Fruit fly (Drosophila melanogaster): ENCODE data around the gene CG5421.

CG5421 gene

DNA sequence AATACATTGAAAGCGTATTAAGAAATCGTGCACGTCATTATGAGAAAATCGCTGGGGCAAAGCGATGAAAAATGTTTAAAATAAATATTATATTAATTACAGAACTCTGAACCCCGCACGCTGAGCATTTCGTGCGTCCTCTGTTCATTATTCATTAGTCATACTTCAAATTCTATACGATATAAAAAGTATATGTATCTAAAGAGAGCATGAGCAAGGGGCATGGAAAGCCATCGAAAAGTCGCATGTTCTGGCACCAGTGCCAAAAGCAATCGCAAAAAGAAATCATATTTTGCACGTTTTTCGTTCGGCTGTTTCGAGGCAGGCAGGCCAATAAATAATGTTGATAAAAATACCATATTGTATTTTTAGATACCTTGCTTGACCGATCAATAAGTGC lies 11.3 kb upstream of the CG5421 start:
- TF ChIP-seq sage (GFP tag; optimal IDR thresholded peaks at IDR 0.05) (peak; percentile 32), fru (GFP tag; optimal IDR thresholded peaks at IDR 0.05) (no peak)

DNA sequence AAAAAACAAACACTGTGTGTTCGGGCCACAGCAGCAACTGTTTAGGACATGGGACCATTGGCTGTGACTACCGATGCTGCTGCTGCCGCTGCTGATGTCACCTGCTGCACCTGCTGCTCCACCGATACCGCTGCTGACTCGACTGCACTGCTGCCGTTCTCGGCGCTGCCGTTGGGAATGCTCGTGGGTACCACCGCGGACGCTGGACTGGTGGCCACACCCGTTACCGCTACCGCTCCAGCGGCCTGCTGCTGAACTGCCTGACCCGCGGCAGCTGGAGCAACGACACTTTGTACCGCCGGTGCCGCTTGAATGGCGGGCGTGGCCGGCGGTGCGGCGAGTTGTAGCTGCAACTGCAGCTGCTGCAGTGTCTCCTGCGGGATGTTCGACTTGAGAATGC lies 9.8 kb upstream of the CG5421 start:
- TF ChIP-seq Abd-B (GFP tag; optimal IDR thresholded peaks at IDR 0.05), result no peak
- TF ChIP-seq Hnf4 (GFP tag; optimal IDR thresholded peaks at IDR 0.05), result no peak
- TF ChIP-seq GATAd (GFP tag; optimal IDR thresholded peaks at IDR 0.05), result no peak
- no peak for TF ChIP-seq lola (GFP tag; optimal IDR thresholded peaks at IDR 0.05)
- TF ChIP-seq HLH106 (tag; optimal IDR thresholded peaks at IDR 0.05), result no peak
- TF ChIP-seq foxo (GFP tag; optimal IDR thresholded peaks at IDR 0.05), result no peak
- TF ChIP-seq usp (GFP tag; optimal IDR thresholded peaks at IDR 0.05), result no peak
- TF ChIP-seq Rel (GFP tag; optimal IDR thresholded peaks at IDR 0.05), result no peak
- TF ChIP-seq Rel (tag; optimal IDR thresholded peaks at IDR 0.05), result no peak
- no peak for TF ChIP-seq dmrt93B (GFP tag; optimal IDR thresholded peaks at IDR 0.05)
- no peak for TF ChIP-seq brk (GFP tag; optimal IDR thresholded peaks at IDR 0.05)
- TF ChIP-seq CG9705 (GFP tag; optimal IDR thresholded peaks at IDR 0.05), result no peak
- no peak for TF ChIP-seq rgr (GFP tag; optimal IDR thresholded peaks at IDR 0.05)
- TF ChIP-seq Hr83 (GFP tag; optimal IDR thresholded peaks at IDR 0.05; ENCODE audit: poor library complexity, severe bottlenecking), result no peak
- TF ChIP-seq h (GFP tag; optimal IDR thresholded peaks at IDR 0.05), result no peak
- TF ChIP-seq sage (GFP tag; optimal IDR thresholded peaks at IDR 0.05), result no peak
- TF ChIP-seq Dif (GFP tag; optimal IDR thresholded peaks at IDR 0.05; ENCODE audit: partially characterized antibody), result no peak
- no peak for TF ChIP-seq pan (optimal IDR thresholded peaks at IDR 0.05)
- no peak for TF ChIP-seq woc (GFP tag; optimal IDR thresholded peaks at IDR 0.05)
- TF ChIP-seq dsf (GFP tag; optimal IDR thresholded peaks at IDR 0.05; ENCODE audit: borderline replicate concordance), result no peak

DNA sequence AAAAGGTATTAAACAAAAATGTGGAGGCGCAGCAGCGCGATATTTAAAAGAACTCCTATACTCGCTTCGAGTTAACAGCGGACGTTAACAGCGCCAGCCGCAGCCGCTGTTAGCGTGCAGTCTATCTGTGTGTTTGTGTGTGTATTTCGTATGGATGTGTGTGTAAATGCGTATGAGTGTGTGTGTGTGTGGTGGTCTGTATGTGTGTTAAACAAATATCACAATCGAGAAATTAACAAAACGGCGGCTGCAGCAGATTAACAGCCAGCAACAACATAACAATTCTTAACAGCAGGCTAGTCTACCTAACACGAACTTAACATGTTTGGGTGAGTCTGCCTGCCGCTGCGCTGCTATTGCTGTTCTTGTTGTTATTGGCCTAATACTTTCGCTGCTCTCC lies 9.3 kb upstream of the CG5421 start:
- TF ChIP-seq Rel (GFP tag; optimal IDR thresholded peaks at IDR 0.05) (no peak), Rel (tag; optimal IDR thresholded peaks at IDR 0.05) (no peak), dl (GFP tag; optimal IDR thresholded peaks at IDR 0.05; ENCODE audit: insufficient read depth in 1 of 2, partially characterized antibody in 2 of 2) (no peak), woc (GFP tag; optimal IDR thresholded peaks at IDR 0.05) (no peak), ey (GFP tag; optimal IDR thresholded peaks at IDR 0.05) (no peak), Abd-B (GFP tag; optimal IDR thresholded peaks at IDR 0.05) (no peak), GATAd (GFP tag; optimal IDR thresholded peaks at IDR 0.05) (no peak), rgr (GFP tag; optimal IDR thresholded peaks at IDR 0.05) (peak; percentile 28), CrebA (GFP tag; optimal IDR thresholded peaks at IDR 0.05; ENCODE audit: borderline replicate concordance) (no peak), Mio (GFP tag; optimal IDR thresholded peaks at IDR 0.05) (no peak), Hr83 (GFP tag; optimal IDR thresholded peaks at IDR 0.05; ENCODE audit: poor library complexity, severe bottlenecking) (peak; percentile 5), jim (GFP tag; optimal IDR thresholded peaks at IDR 0.05) (no peak), OdsH (GFP tag; optimal IDR thresholded peaks at IDR 0.05) (no peak), dsf (GFP tag; optimal IDR thresholded peaks at IDR 0.05; ENCODE audit: borderline replicate concordance) (no peak), CG32264 (GFP tag; optimal IDR thresholded peaks at IDR 0.05) (peak; percentile 6), lola (GFP tag; optimal IDR thresholded peaks at IDR 0.05) (no peak), psq (GFP tag; optimal IDR thresholded peaks at IDR 0.05) (no peak), Dfd (GFP tag; optimal IDR thresholded peaks at IDR 0.05) (no peak), Jra (GFP tag; optimal IDR thresholded peaks at IDR 0.05) (no peak)

DNA sequence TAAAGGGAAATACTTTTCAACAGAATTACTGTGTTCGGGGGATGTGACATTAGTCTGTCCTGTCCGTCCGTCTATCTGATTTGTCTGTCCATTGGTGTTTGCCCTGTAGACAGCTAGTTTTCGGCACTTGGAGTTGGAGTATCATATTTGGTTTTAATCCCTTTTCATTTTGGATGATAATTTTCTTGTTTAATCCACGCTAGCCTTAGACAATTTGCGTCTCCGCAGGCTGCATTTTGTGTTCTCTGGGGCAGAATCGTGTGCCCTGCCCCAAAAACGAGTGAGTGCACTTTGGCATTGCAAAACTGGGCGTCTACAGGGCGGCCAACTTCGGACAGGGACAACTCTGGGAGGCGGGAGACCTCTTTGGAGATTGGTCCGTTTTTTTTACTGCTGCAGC lies 7.8 kb upstream of the CG5421 start:
- TF ChIP-seq rgr (GFP tag; optimal IDR thresholded peaks at IDR 0.05) (no peak), Myc (optimal IDR thresholded peaks at IDR 0.05) (no peak), Hnf4 (GFP tag; optimal IDR thresholded peaks at IDR 0.05) (no peak), ey (GFP tag; optimal IDR thresholded peaks at IDR 0.05) (no peak), Rel (GFP tag; optimal IDR thresholded peaks at IDR 0.05) (no peak), Rel (tag; optimal IDR thresholded peaks at IDR 0.05) (no peak), OdsH (GFP tag; optimal IDR thresholded peaks at IDR 0.05) (no peak), sage (GFP tag; optimal IDR thresholded peaks at IDR 0.05) (no peak), dl (GFP tag; optimal IDR thresholded peaks at IDR 0.05; ENCODE audit: insufficient read depth in 1 of 2, partially characterized antibody in 2 of 2) (no peak), CG32264 (GFP tag; optimal IDR thresholded peaks at IDR 0.05) (no peak), pan (optimal IDR thresholded peaks at IDR 0.05) (no peak), HLH106 (tag; optimal IDR thresholded peaks at IDR 0.05) (no peak), CrebA (GFP tag; optimal IDR thresholded peaks at IDR 0.05; ENCODE audit: borderline replicate concordance) (no peak), sv (GFP tag; optimal IDR thresholded peaks at IDR 0.05) (no peak), Hr83 (GFP tag; optimal IDR thresholded peaks at IDR 0.05; ENCODE audit: poor library complexity, severe bottlenecking) (no peak)
